Worm (Caenorhabditis elegans) whole organism, late embryonic: Measurements from ENCODE around the gene atn-1.

Source experiments
- C38D4.7 ChIP-seq: fragments of 200-800 bp; sonication (Bioruptor generic); optimal IDR thresholded peaks from 2 replicates; lab custom pipeline; 2018; ENCODE audit warnings: mild to moderate bottlenecking, missing genetic modification characterization, moderate library complexity, missing compliant biosample characterization
- K02D7.2 ChIP-seq: sonication (generic microtip); optimal IDR thresholded peaks from 2 replicates; lab custom pipeline; 2017; ENCODE audit warnings: mild to moderate bottlenecking, missing genetic modification characterization, missing compliant biosample characterization
- T23F11.4 ChIP-seq: fragments of 200-800 bp; sonication (Bioruptor generic); optimal IDR thresholded peaks from 2 replicates; lab custom pipeline; 2018; ENCODE audit warnings: mild to moderate bottlenecking, missing genetic modification characterization, missing compliant biosample characterization
- Y22D7AL.16 ChIP-seq: sonication (generic microtip); optimal IDR thresholded peaks from 2 replicates; lab custom pipeline; 2016; ENCODE audit warnings: missing genetic modification characterization, missing compliant biosample characterization
- ahr-1 ChIP-seq: sonication (generic microtip); optimal IDR thresholded peaks from 2 replicates; lab custom pipeline; 2016; ENCODE audit warnings: missing genetic modification characterization, missing compliant biosample characterization
- ama-1 ChIP-seq: fragments of 150-350 bp; optimal IDR thresholded peaks from 2 replicates; lab custom pipeline; 2014
- ceh-18 ChIP-seq: sonication (generic microtip); optimal IDR thresholded peaks from 2 replicates; lab custom pipeline; 2016; ENCODE audit warnings: missing genetic modification characterization, missing compliant biosample characterization
- ceh-2 ChIP-seq: sonication (generic microtip); optimal IDR thresholded peaks from 2 replicates; lab custom pipeline; 2016; ENCODE audit warnings: missing genotype, missing genetic modification characterization, missing compliant biosample characterization
- ceh-24 ChIP-seq: sonication (generic microtip); optimal IDR thresholded peaks from 2 replicates; lab custom pipeline; 2016; ENCODE audit warnings: mild to moderate bottlenecking, missing genetic modification characterization, missing compliant biosample characterization
- ceh-9 ChIP-seq: sonication (generic microtip); optimal IDR thresholded peaks from 2 replicates; lab custom pipeline; 2016; ENCODE audit warnings: mild to moderate bottlenecking, missing genetic modification characterization, inconsistent platforms, missing compliant biosample characterization
- dmd-4 ChIP-seq: sonication (generic microtip); optimal IDR thresholded peaks from 2 replicates; lab custom pipeline; 2016; ENCODE audit warnings: borderline replicate concordance, missing genetic modification characterization, missing compliant biosample characterization
- elt-4 ChIP-seq: sonication (generic microtip); optimal IDR thresholded peaks from 2 replicates; lab custom pipeline; 2016; ENCODE audit warnings: missing genetic modification characterization, missing compliant biosample characterization
- ets-4 ChIP-seq: sonication (generic microtip); optimal IDR thresholded peaks from 2 replicates; lab custom pipeline; 2016; ENCODE audit warnings: missing genetic modification characterization, missing compliant biosample characterization
- eyg-1 ChIP-seq: sonication (generic microtip); optimal IDR thresholded peaks from 2 replicates; lab custom pipeline; 2016; ENCODE audit warnings: missing genotype, missing genetic modification characterization, missing compliant biosample characterization
- fax-1 ChIP-seq: sonication (generic microtip); optimal IDR thresholded peaks from 2 replicates; lab custom pipeline; 2016; ENCODE audit warnings: missing genotype, missing genetic modification characterization, missing compliant biosample characterization
- fkh-10 ChIP-seq: fragments of 150-350 bp; optimal IDR thresholded peaks from 2 replicates; lab custom pipeline; 2014; ENCODE audit warnings: missing biosample characterization, missing genetic modification reagents, missing genetic modification characterization
- fkh-6 ChIP-seq: sonication (generic microtip); optimal IDR thresholded peaks from 2 replicates; lab custom pipeline; 2016; ENCODE audit warnings: missing genetic modification characterization, missing compliant biosample characterization
- gmeb-2 ChIP-seq: sonication (generic microtip); optimal IDR thresholded peaks from 2 replicates; lab custom pipeline; 2016; ENCODE audit warnings: missing genetic modification characterization, inconsistent platforms, missing compliant biosample characterization
- hlh-15 ChIP-seq: sonication (generic microtip); optimal IDR thresholded peaks from 2 replicates; lab custom pipeline; 2016; ENCODE audit warnings: missing genetic modification characterization, missing compliant biosample characterization
- hlh-30 ChIP-seq: sonication (generic microtip); optimal IDR thresholded peaks from 2 replicates; lab custom pipeline; 2017; ENCODE audit warnings: antibody characterized with exemption, missing genetic modification characterization, missing compliant biosample characterization; ENCODE audit not compliant: insufficient read depth
- hlh-8 ChIP-seq: sonication (generic microtip); optimal IDR thresholded peaks from 2 replicates; lab custom pipeline; 2016; ENCODE audit warnings: missing genotype, missing genetic modification characterization, missing compliant biosample characterization
- lin-11 ChIP-seq: fragments of 200-800 bp; sonication (Bioruptor generic); optimal IDR thresholded peaks from 2 replicates; lab custom pipeline; 2018; ENCODE audit warnings: mild to moderate bottlenecking, missing genetic modification characterization, missing compliant biosample characterization
- madf-2 ChIP-seq: sonication (generic microtip); optimal IDR thresholded peaks from 2 replicates; lab custom pipeline; 2017; ENCODE audit warnings: missing genetic modification characterization, missing compliant biosample characterization
- odd-2 ChIP-seq: sonication (generic microtip); optimal IDR thresholded peaks from 2 replicates; lab custom pipeline; 2017; ENCODE audit warnings: antibody characterized with exemption, mild to moderate bottlenecking, missing genetic modification characterization, missing compliant biosample characterization
- pag-3 ChIP-seq: sonication (generic microtip); optimal IDR thresholded peaks from 2 replicates; lab custom pipeline; 2016; ENCODE audit warnings: missing compliant biosample characterization, missing genetic modification characterization, borderline replicate concordance
- pha-2 ChIP-seq: sonication (generic microtip); optimal IDR thresholded peaks from 2 replicates; lab custom pipeline; 2017; ENCODE audit warnings: mild to moderate bottlenecking, missing genetic modification characterization, missing compliant biosample characterization
- pqm-1 ChIP-seq: sonication (generic microtip); optimal IDR thresholded peaks from 2 replicates; lab custom pipeline; 2016; ENCODE audit warnings: missing genetic modification characterization, missing compliant biosample characterization
- ref-2 ChIP-seq: sonication (generic microtip); optimal IDR thresholded peaks from 2 replicates; lab custom pipeline; 2016; ENCODE audit warnings: missing genetic modification characterization, missing compliant biosample characterization
- sdc-2 ChIP-seq: sonication (generic microtip); optimal IDR thresholded peaks from 2 replicates; lab custom pipeline; 2016; ENCODE audit warnings: missing genotype, missing genetic modification characterization, missing compliant biosample characterization
- syd-9 ChIP-seq: sonication (generic microtip); optimal IDR thresholded peaks from 2 replicates; lab custom pipeline; 2016; ENCODE audit warnings: mild to moderate bottlenecking, missing genetic modification characterization, moderate library complexity, missing compliant biosample characterization
- tbx-2 ChIP-seq: sonication (generic microtip); optimal IDR thresholded peaks from 2 replicates; lab custom pipeline; 2016; ENCODE audit warnings: missing genetic modification characterization, missing compliant biosample characterization
- tbx-7 ChIP-seq: sonication (generic microtip); optimal IDR thresholded peaks from 2 replicates; lab custom pipeline; 2016; ENCODE audit warnings: missing genotype, missing genetic modification characterization, missing compliant biosample characterization
- ttx-3 ChIP-seq: sonication (generic microtip); optimal IDR thresholded peaks from 2 replicates; lab custom pipeline; 2016; ENCODE audit warnings: missing genetic modification reagents, missing genetic modification characterization, missing compliant biosample characterization
- unc-55 ChIP-seq: sonication (generic microtip); optimal IDR thresholded peaks from 2 replicates; lab custom pipeline; 2017; ENCODE audit warnings: missing biosample characterization, missing genetic modification reagents, missing genetic modification characterization
- zip-5 ChIP-seq: sonication (generic microtip); optimal IDR thresholded peaks from 2 replicates; lab custom pipeline; 2016; ENCODE audit warnings: missing genetic modification characterization, missing compliant biosample characterization
- ztf-16 ChIP-seq: sonication (generic microtip); optimal IDR thresholded peaks from 2 replicates; lab custom pipeline; 2017; ENCODE audit warnings: missing genetic modification characterization, missing compliant biosample characterization

Gene atn-1

DNA sequence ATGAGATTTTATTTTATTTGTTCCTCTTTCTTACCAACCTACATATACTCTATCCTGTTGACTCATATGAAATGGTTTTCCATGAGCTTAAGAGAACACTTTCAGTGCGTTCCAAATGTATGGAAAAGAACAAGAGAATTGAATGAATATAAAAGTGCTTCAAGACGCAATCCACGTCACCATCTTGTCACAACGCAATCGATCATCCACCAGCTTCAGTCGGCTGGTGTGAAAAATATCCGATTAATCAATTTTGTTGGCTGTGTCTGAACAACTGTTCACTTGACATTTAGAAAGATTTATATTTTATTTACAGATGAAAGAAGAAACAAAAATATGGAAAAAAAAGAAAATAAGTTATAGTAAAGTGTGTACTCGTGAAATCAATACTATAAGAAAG lies 45.1 kb downstream of the atn-1 start:
- no peak for TF ChIP-seq pqm-1
- TF ChIP-seq elt-4 (tag; lab: Kevin White, UChicago) = no peak
- no peak for TF ChIP-seq fax-1 (tag; lab: Kevin White, UChicago)
- TF ChIP-seq fkh-10 (GFP tag; lab: Kevin White, UChicago) = no peak
- TF ChIP-seq unc-55 = peak; percentile 79
- no peak for TF ChIP-seq dmd-4
- no peak for TF ChIP-seq lin-11 (tag; lab: Kevin White, UChicago)

DNA sequence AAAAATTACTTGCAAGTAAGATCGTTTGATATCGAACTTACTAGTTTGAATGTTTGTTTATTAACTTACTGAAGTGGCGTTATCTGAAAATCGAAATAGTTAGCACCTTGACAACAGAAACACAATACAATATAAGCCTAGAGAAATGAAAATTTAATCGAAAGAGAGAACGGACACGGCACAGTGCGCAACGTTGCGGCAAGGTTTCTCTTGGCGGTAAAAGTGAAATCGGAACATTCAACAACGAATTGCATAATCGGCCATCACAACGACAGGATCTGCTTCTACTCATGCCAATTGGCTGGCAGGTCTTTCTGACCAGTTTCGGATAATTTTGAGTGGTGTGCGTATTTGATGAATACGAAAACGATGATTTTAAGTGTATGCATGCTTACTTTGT lies 47.3 kb downstream of the atn-1 start, which contains the start of gene dyf-4:
TSS of gene dyf-4 (minus strand) at position 213 of the 400 bp plus-strand sequence.
- no peak for TF ChIP-seq syd-9 (tag; lab: Kevin White, UChicago)
- TF ChIP-seq ahr-1 (tag; lab: Kevin White, UChicago) = no peak
- TF ChIP-seq ceh-9 = no peak
- no peak for TF ChIP-seq fkh-10 (GFP tag; lab: Kevin White, UChicago)
- TF ChIP-seq tbx-7 (tag; lab: Kevin White, UChicago) = no peak

DNA sequence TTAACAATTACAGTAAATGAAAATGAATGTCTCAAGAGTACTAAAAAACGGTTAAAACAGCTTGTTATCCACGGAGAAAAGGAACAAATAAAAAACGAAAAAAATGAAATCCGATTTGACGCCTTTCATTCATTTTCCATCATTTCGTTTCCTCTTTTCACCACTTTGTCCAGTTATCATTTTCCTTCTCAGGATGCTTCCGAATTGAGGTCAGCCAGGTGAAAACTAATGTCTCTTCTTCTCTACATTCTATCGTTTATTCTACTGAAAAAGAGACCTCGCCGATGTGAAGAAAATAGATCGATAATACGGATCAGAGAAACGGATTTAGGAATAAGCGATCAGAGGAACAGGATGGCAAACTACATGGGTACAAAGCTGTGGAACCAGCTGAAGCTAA lies 47.9 kb downstream of the atn-1 start:
- TF ChIP-seq pha-2 (tag; lab: Kevin White, UChicago) = no peak
- no peak for TF ChIP-seq hlh-30
- no peak for TF ChIP-seq C38D4.7
- TF ChIP-seq odd-2 (tag; lab: Kevin White, UChicago) = no peak
- TF ChIP-seq ets-4 (tag; lab: Kevin White, UChicago) = no peak
- TF ChIP-seq ceh-18 (tag; lab: Kevin White, UChicago) = no peak
- TF ChIP-seq fax-1 (tag; lab: Kevin White, UChicago) = no peak
- no peak for TF ChIP-seq ttx-3 (tag; lab: Kevin White, UChicago)
- no peak for TF ChIP-seq ama-1
- TF ChIP-seq hlh-8 (tag; lab: Kevin White, UChicago) = no peak
- no peak for TF ChIP-seq madf-2
- TF ChIP-seq ceh-24 (tag; lab: Kevin White, UChicago) = no peak
- no peak for TF ChIP-seq Y22D7AL.16 (tag; lab: Kevin White, UChicago)
- no peak for TF ChIP-seq ceh-2
- no peak for TF ChIP-seq fkh-6 (tag; lab: Kevin White, UChicago)
- TF ChIP-seq K02D7.2 (tag; lab: Kevin White, UChicago) = no peak
- TF ChIP-seq gmeb-2 (tag; lab: Kevin White, UChicago) = no peak
- no peak for TF ChIP-seq tbx-2 (tag; lab: Kevin White, UChicago)
- TF ChIP-seq, all 69 proteins: peak for 0

DNA sequence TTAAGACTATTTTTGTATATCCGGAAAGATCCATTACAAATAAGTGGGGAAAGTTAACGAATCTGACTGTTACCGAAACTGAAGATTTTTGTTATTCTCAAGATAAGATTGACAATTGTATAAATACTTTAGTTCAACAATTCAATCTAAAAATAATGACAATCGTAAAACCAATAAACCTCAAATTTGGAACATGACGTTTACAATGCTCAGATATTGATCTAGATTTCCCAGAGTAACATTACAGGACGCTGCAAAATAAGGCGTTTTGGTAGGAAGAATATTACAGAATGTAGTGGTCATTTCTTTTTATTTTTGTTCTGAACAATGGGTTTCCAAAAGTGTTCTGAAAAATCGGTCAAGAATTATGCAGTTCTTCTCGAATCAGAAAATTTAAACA lies 48.5 kb downstream of the atn-1 start, which contains the start of gene F45D3.1:
TSS of gene F45D3.1 (plus strand) at position 301 of the 400 bp plus-strand sequence.
- TF ChIP-seq zip-5 (tag; lab: Kevin White, UChicago) (no peak), T23F11.4 (GFP tag; lab: Kevin White, UChicago) (no peak), tbx-7 (tag; lab: Kevin White, UChicago) (no peak), hlh-30 (no peak), ceh-9 (no peak), Y22D7AL.16 (tag; lab: Kevin White, UChicago) (no peak), pag-3 (no peak), hlh-8 (tag; lab: Kevin White, UChicago) (no peak), ceh-18 (tag; lab: Kevin White, UChicago) (no peak), fkh-6 (tag; lab: Kevin White, UChicago) (no peak), ref-2 (tag; lab: Kevin White, UChicago) (no peak), sdc-2 (tag; lab: Kevin White, UChicago) (no peak), elt-4 (tag; lab: Kevin White, UChicago) (no peak), eyg-1 (tag; lab: Kevin White, UChicago) (no peak), ztf-16 (tag; lab: Kevin White, UChicago) (no peak), hlh-15 (tag; lab: Kevin White, UChicago) (no peak), K02D7.2 (tag; lab: Kevin White, UChicago) (no peak)
